Worm (Caenorhabditis elegans) whole organism, early embryonic: ENCODE results near the gene C50F4.1.

Experiments used
- B0310.2 ChIP-seq: sonication (generic microtip); optimal IDR thresholded peaks from 2 replicates; lab custom pipeline; 2016; ENCODE audit warnings: mild to moderate bottlenecking, missing genetic modification characterization, missing compliant biosample characterization
- ama-1 ChIP-seq: fragments of 150-350 bp; optimal IDR thresholded peaks from 2 replicates; lab custom pipeline; 2014
- ets-7 ChIP-seq: sonication (generic microtip); optimal IDR thresholded peaks from 2 replicates; lab custom pipeline; 2016; ENCODE audit warnings: missing genotype, missing genetic modification characterization, missing compliant biosample characterization
- flt-1 ChIP-seq: fragments of 200-800 bp; sonication (Bioruptor generic); IDR thresholded peaks from 2 replicates; pipeline ENCODE4 v1.3.6; 2022; ENCODE audit warnings: missing genetic modification characterization, missing compliant biosample characterization
- hmg-4 ChIP-seq: fragments of 200-800 bp; sonication (Bioruptor generic); optimal IDR thresholded peaks from 2 replicates; lab custom pipeline; 2018; ENCODE audit warnings: mild to moderate bottlenecking, missing genetic modification characterization, missing compliant biosample characterization
- hnd-1 ChIP-seq: sonication (generic microtip); optimal IDR thresholded peaks from 2 replicates; lab custom pipeline; 2016; ENCODE audit warnings: missing genetic modification characterization, missing compliant biosample characterization
- scrt-1 ChIP-seq: fragments of 200-800 bp; sonication (Bioruptor generic); IDR thresholded peaks from 2 replicates; pipeline ENCODE4 v1.3.6; 2022; ENCODE audit warnings: missing genetic modification characterization, missing compliant biosample characterization
- tbx-11 ChIP-seq: fragments of 200-800 bp; sonication (Bioruptor generic); IDR thresholded peaks from 2 replicates; pipeline ENCODE4 v1.3.6; 2022; ENCODE audit warnings: missing genetic modification characterization, missing compliant biosample characterization
- tra-4 ChIP-seq: sonication (generic microtip); optimal IDR thresholded peaks from 2 replicates; lab custom pipeline; 2017; ENCODE audit warnings: missing genetic modification characterization, missing compliant biosample characterization

ce11 chrV:9504474-9504960 lies 22.1 kb upstream of the C50F4.1 start, which contains the start of gene haao-1:
- TF ChIP-seq ama-1 (lab: Kevin White, UChicago) (no peak), tra-4 (tag; lab: Kevin White, UChicago) (no peak), B0310.2 (tag; lab: Kevin White, UChicago) (no peak), flt-1 (no peak), ets-7 (no peak), hmg-4 (no peak), tbx-11 (GFP tag; lab: Robert Waterston, UW) (no peak), scrt-1 (GFP tag; lab: Robert Waterston, UW) (no peak), hnd-1 (tag; lab: Kevin White, UChicago) (no peak)
